Fruit fly (Drosophila melanogaster): ENCODE measurements around the gene CG15721.
A peak's percentile ranks its signal among the peaks of the same experiment; 100 is the strongest.

CG15721 gene

dm6 chrX:12925426-12926256, 44.9 kb upstream of the CG15721 start (continued):
- TF ChIP-seq ewg (GFP tag; optimal IDR thresholded peaks at IDR 0.05) (peak; percentile 84), crc (GFP tag; optimal IDR thresholded peaks at IDR 0.05) (no peak), CG31441 (GFP tag; IDR thresholded peaks at IDR 0.05) (peak; percentile 81), Dip3 (GFP tag; optimal IDR thresholded peaks at IDR 0.05) (no peak), CG12942 (GFP tag; optimal IDR thresholded peaks at IDR 0.05) (no peak), CG17328 (GFP tag; IDR thresholded peaks at IDR 0.05) (peak; percentile 77), NfI (GFP tag; optimal IDR thresholded peaks at IDR 0.05) (no peak), dimm (GFP tag; IDR thresholded peaks at IDR 0.05) (0 out of 2 replicates have a peak, but pooled peaks have one; percentile 38), Hr3 (GFP tag; optimal IDR thresholded peaks at IDR 0.05) (peak; percentile 46), dm (GFP tag; optimal IDR thresholded peaks at IDR 0.05) (no peak), CG1602 (GFP tag; optimal IDR thresholded peaks at IDR 0.05) (peak; percentile 29), Eip74EF (GFP tag; optimal IDR thresholded peaks at IDR 0.05) (peak in 1 of 2 experiments; percentile 48), CG15696 (tag; optimal IDR thresholded peaks at IDR 0.05) (peak; percentile 31), Ssrp (tag; optimal IDR thresholded peaks at IDR 0.05) (peak; percentile 32), lmd (GFP tag; IDR thresholded peaks at IDR 0.05) (peak; percentile 42; the same call in 1 of the 2 replicates), Pdp1 (GFP tag; optimal IDR thresholded peaks at IDR 0.05) (peak; percentile 20 to 88), ttk (GFP tag; IDR thresholded peaks at IDR 0.05) (peak; percentile 64), row (GFP tag; IDR thresholded peaks at IDR 0.05) (peak; percentile 86), tgo (GFP tag; IDR thresholded peaks at IDR 0.05) (peak; percentile 66), CG14014 (GFP tag; IDR thresholded peaks at IDR 0.05) (peak; percentile 80), Ptx1 (GFP tag; IDR thresholded peaks at IDR 0.05) (peak; percentile 78), ATbp (GFP tag; optimal IDR thresholded peaks at IDR 0.05) (peak; percentile 50), Med (GFP tag) (peak; percentile 41), psq (GFP tag; optimal IDR thresholded peaks at IDR 0.05) (no peak), dan (GFP tag; IDR thresholded peaks at IDR 0.05) (0 out of 2 replicates have a peak, but pooled peaks have one; percentile 10), Doc3 (GFP tag; IDR thresholded peaks at IDR 0.05; ENCODE audit: partially characterized antibody) (no peak), Deaf1 (tag; optimal IDR thresholded peaks at IDR 0.05) (peak; percentile 10), CG11695 (GFP tag; IDR thresholded peaks at IDR 0.05) (peak; percentile 76), zen (tag; optimal IDR thresholded peaks at IDR 0.05) (peak; percentile 60), sisA (GFP tag; IDR thresholded peaks at IDR 0.05) (peak; percentile 69; the same call in 1 of the 2 replicates), CG13296 (GFP tag; optimal IDR thresholded peaks at IDR 0.05) (peak; percentile 41), Nf-YB (GFP tag; optimal IDR thresholded peaks at IDR 0.05) (peak; percentile 35), HLH3B (GFP tag; IDR thresholded peaks at IDR 0.05) (peak; percentile 83), CG10654 (GFP tag; optimal IDR thresholded peaks at IDR 0.05) (peak; percentile 28), CG6272 (GFP tag; IDR thresholded peaks at IDR 0.05) (peak; percentile 65; the same call in 1 of the 2 replicates), tna (GFP tag; IDR thresholded peaks at IDR 0.05; ENCODE audit: partially characterized antibody) (no peak), CG11504 (tag; optimal IDR thresholded peaks at IDR 0.05) (peak; percentile 81), CG9727 (GFP tag; optimal IDR thresholded peaks at IDR 0.05) (peak; percentile 78), CG10565 (GFP tag; optimal IDR thresholded peaks at IDR 0.05) (no peak), sens (GFP tag) (peak; percentile 91), lilli (GFP tag; optimal IDR thresholded peaks at IDR 0.05) (peak; percentile 46), CG4328 (GFP tag; optimal IDR thresholded peaks at IDR 0.05) (peak; percentile 18), slbo (GFP tag; IDR thresholded peaks at IDR 0.05) (peak; percentile 70), disco-r (GFP tag; optimal IDR thresholded peaks at IDR 0.05) (no peak), CG1647 (GFP tag; optimal IDR thresholded peaks at IDR 0.05) (no peak), MBD-R2 (GFP tag; IDR thresholded peaks at IDR 0.05) (peak; percentile 20; the same call in 1 of the 2 replicates), lab (GFP tag; optimal IDR thresholded peaks at IDR 0.05) (peak; percentile 74), CG15011 (GFP tag; optimal IDR thresholded peaks at IDR 0.05) (peak; percentile 14), hb (GFP tag; IDR thresholded peaks at IDR 0.05; ENCODE audit: partially characterized antibody) (no peak)
